Worm (Caenorhabditis elegans) whole organism, L1 larva: ENCODE measurements around the gene tkt-1.

Experiments
- F16B12.6 ChIP-seq: fragments of 150-350 bp; optimal IDR thresholded peaks from 2 replicates; lab custom pipeline; 2014; ENCODE audit warnings: missing biosample characterization, missing genetic modification characterization
- aha-1 ChIP-seq: fragments of 150-350 bp; optimal IDR thresholded peaks from 2 replicates; lab custom pipeline; 2014; ENCODE audit warnings: missing biosample characterization, missing genetic modification characterization
- aly-2 ChIP-seq: fragments of 150-350 bp; optimal IDR thresholded peaks from 2 replicates; lab custom pipeline; 2014; ENCODE audit warnings: missing biosample characterization, missing genetic modification characterization
- ama-1 ChIP-seq: fragments of 150-350 bp; optimal IDR thresholded peaks from 2 replicates; lab custom pipeline; 2014
- blmp-1 ChIP-seq: fragments of 150-350 bp; optimal IDR thresholded peaks from 2 replicates; lab custom pipeline; 2014; ENCODE audit warnings: missing biosample characterization, missing genetic modification characterization
- ceh-8 ChIP-seq: fragments of 200-800 bp; sonication (Bioruptor generic); optimal IDR thresholded peaks from 2 replicates; lab custom pipeline; 2018; ENCODE audit warnings: mild to moderate bottlenecking, missing genetic modification characterization, moderate library complexity, missing compliant biosample characterization
- ceh-82 ChIP-seq, 3 experiments: fragments of 150-350 bp in 1 of 3; sonication (generic microtip) in 2 of 3; optimal IDR thresholded peaks; 2 replicates each; lab custom pipeline; 2014 to 2017; ENCODE audit warnings: missing biosample characterization in 3 of 3, missing genetic modification characterization in 3 of 3
- dpl-1 ChIP-seq, 3 experiments: fragments of 150-350 bp in 2 of 3; sonication (generic microtip) in 1 of 3; optimal IDR thresholded peaks; 2 replicates each; lab custom pipeline; 2014 to 2017; ENCODE audit warnings: missing biosample characterization in 3 of 3, missing genetic modification characterization in 3 of 3, missing genetic modification reagents in 3 of 3
- efl-1 ChIP-seq, 4 experiments: fragments of 150-350 bp; optimal IDR thresholded peaks in 3 of 4; peaks in 1 of 4; 1 replicate in 1 of 4; 2 replicates in 3 of 4; lab custom pipeline; 2014; ENCODE audit warnings: missing biosample characterization in 2 of 4, missing genetic modification characterization in 2 of 4, missing genetic modification reagents in 2 of 4
- efl-3 ChIP-seq: fragments of 200-800 bp; sonication (Bioruptor generic); optimal IDR thresholded peaks from 2 replicates; lab custom pipeline; 2018; ENCODE audit warnings: mild to moderate bottlenecking, missing genetic modification characterization, missing compliant biosample characterization
- egl-27 ChIP-seq, 2 experiments: fragments of 150-350 bp in 1 of 2; sonication (generic microtip); optimal IDR thresholded peaks; 3 replicates each; lab custom pipeline; 2017 to 2018; ENCODE audit warnings: missing biosample characterization in 2 of 2, missing genetic modification characterization in 2 of 2, missing genetic modification reagents in 2 of 2
- elt-2 ChIP-seq: sonication (generic microtip); optimal IDR thresholded peaks from 2 replicates; lab custom pipeline; 2016; ENCODE audit warnings: missing genetic modification characterization, mild to moderate bottlenecking, inconsistent platforms, missing compliant biosample characterization, missing genetic modification reagents
- elt-3 ChIP-seq, 6 experiments: fragments of 150-350 bp in 1 of 6; sonication (generic microtip); optimal IDR thresholded peaks; 2 replicates each; lab custom pipeline; 2017 to 2018; ENCODE audit warnings: missing biosample characterization in 6 of 6, missing genetic modification characterization in 6 of 6, inconsistent platforms in 1 of 6
- fkh-4 ChIP-seq: sonication (generic microtip); optimal IDR thresholded peaks from 2 replicates; lab custom pipeline; 2016; ENCODE audit warnings: missing compliant biosample characterization, missing genetic modification characterization, borderline replicate concordance
- fkh-8 ChIP-seq: sonication (generic microtip); optimal IDR thresholded peaks from 2 replicates; lab custom pipeline; 2016; ENCODE audit warnings: mild to moderate bottlenecking, missing genetic modification characterization, missing compliant biosample characterization
- hlh-17 ChIP-seq: fragments of 200-800 bp; sonication (Bioruptor generic); optimal IDR thresholded peaks from 2 replicates; lab custom pipeline; 2018; ENCODE audit warnings: missing genetic modification characterization, mild to moderate bottlenecking, missing compliant biosample characterization, moderate library complexity, borderline replicate concordance
- hlh-4 ChIP-seq: sonication (generic microtip); optimal IDR thresholded peaks from 2 replicates; lab custom pipeline; 2016; ENCODE audit warnings: mild to moderate bottlenecking, missing genetic modification characterization, missing compliant biosample characterization
- hpl-2 ChIP-seq: fragments of 150-350 bp; optimal IDR thresholded peaks from 2 replicates; lab custom pipeline; 2014; ENCODE audit warnings: missing biosample characterization, missing genetic modification reagents, missing genetic modification characterization
- jun-1 ChIP-seq: fragments of 150-350 bp; optimal IDR thresholded peaks from 2 replicates; lab custom pipeline; 2014; ENCODE audit warnings: missing biosample characterization, missing genetic modification reagents, missing genetic modification characterization
- lin-13 ChIP-seq: fragments of 150-350 bp; optimal IDR thresholded peaks from 2 replicates; lab custom pipeline; 2014; ENCODE audit warnings: missing biosample characterization, missing genetic modification reagents, missing genetic modification characterization
- lin-14 ChIP-seq: fragments of 200-800 bp; sonication (Bioruptor generic); optimal IDR thresholded peaks from 2 replicates; lab custom pipeline; 2018; ENCODE audit warnings: mild to moderate bottlenecking, missing genetic modification characterization, moderate library complexity, missing compliant biosample characterization
- lin-35 ChIP-seq, 2 experiments: fragments of 150-350 bp; optimal IDR thresholded peaks; 2 replicates each; lab custom pipeline; 2014; ENCODE audit warnings: missing biosample characterization in 2 of 2, missing genetic modification characterization in 2 of 2, missing genetic modification reagents in 2 of 2
- lir-3 ChIP-seq: sonication (generic microtip); optimal IDR thresholded peaks from 2 replicates; lab custom pipeline; 2016; ENCODE audit warnings: mild to moderate bottlenecking, missing genetic modification characterization, moderate library complexity, missing compliant biosample characterization; ENCODE audit not compliant: poor library complexity
- lsy-2 ChIP-seq, 2 experiments: fragments of 150-350 bp; optimal IDR thresholded peaks; 2 replicates each; lab custom pipeline; 2014; ENCODE audit warnings: missing biosample characterization in 2 of 2, missing genetic modification characterization in 2 of 2
- mab-9 ChIP-seq: fragments of 200-800 bp; sonication (Bioruptor generic); IDR thresholded peaks from 2 replicates; pipeline ENCODE4 v1.3.6; 2022; ENCODE audit warnings: missing genetic modification reagents, missing genetic modification characterization, missing compliant biosample characterization
- mep-1 ChIP-seq: fragments of 150-350 bp; optimal IDR thresholded peaks from 2 replicates; lab custom pipeline; 2014; ENCODE audit warnings: missing biosample characterization, missing genetic modification characterization
- nhr-12 ChIP-seq: sonication (generic microtip); optimal IDR thresholded peaks from 2 replicates; lab custom pipeline; 2017; ENCODE audit warnings: missing biosample characterization, missing genetic modification characterization
- nhr-19 ChIP-seq: fragments of 200-800 bp; sonication (Bioruptor generic); conservative IDR thresholded peaks from 2 replicates; pipeline ENCODE4 v1.3.6; 2022; ENCODE audit warnings: missing genetic modification characterization, missing compliant biosample characterization
- nhr-20 ChIP-seq: sonication (generic microtip); optimal IDR thresholded peaks from 2 replicates; lab custom pipeline; 2016; ENCODE audit warnings: mild to moderate bottlenecking, missing genetic modification characterization, missing compliant biosample characterization
- nhr-237 ChIP-seq: fragments of 150-350 bp; optimal IDR thresholded peaks from 2 replicates; lab custom pipeline; 2014; ENCODE audit warnings: missing biosample characterization, missing genetic modification characterization
- nhr-71 ChIP-seq: sonication (generic microtip); optimal IDR thresholded peaks from 2 replicates; lab custom pipeline; 2016; ENCODE audit warnings: mild to moderate bottlenecking, missing genetic modification characterization, moderate library complexity, missing compliant biosample characterization
- nhr-76 ChIP-seq: sonication (generic microtip); optimal IDR thresholded peaks from 2 replicates; lab custom pipeline; 2017; ENCODE audit warnings: missing biosample characterization, missing genetic modification characterization
- nhr-85 ChIP-seq: sonication (generic microtip); peaks from one replicate; lab custom pipeline; 2016; ENCODE audit warnings: missing genetic modification characterization, inconsistent platforms, missing compliant biosample characterization
- nhr-90 ChIP-seq: sonication (generic microtip); optimal IDR thresholded peaks from 2 replicates; lab custom pipeline; 2016; ENCODE audit warnings: mild to moderate bottlenecking, missing genetic modification characterization, missing compliant biosample characterization; ENCODE audit not compliant: poor library complexity
- pag-3 ChIP-seq: sonication (generic microtip); optimal IDR thresholded peaks from 2 replicates; lab custom pipeline; 2017; ENCODE audit warnings: missing genetic modification characterization, mild to moderate bottlenecking, missing compliant biosample characterization, antibody characterized with exemption, borderline replicate concordance; ENCODE audit not compliant: insufficient read depth
- skn-1 ChIP-seq: fragments of 150-350 bp; optimal IDR thresholded peaks from 2 replicates; lab custom pipeline; 2014; ENCODE audit warnings: missing biosample characterization, missing genetic modification characterization
- sox-4 ChIP-seq: sonication (generic microtip); optimal IDR thresholded peaks from 2 replicates; lab custom pipeline; 2016; ENCODE audit warnings: missing genetic modification characterization, missing compliant biosample characterization
- sptf-1 ChIP-seq: fragments of 150-350 bp; optimal IDR thresholded peaks from 2 replicates; lab custom pipeline; 2014; ENCODE audit warnings: missing biosample characterization, missing genetic modification characterization
- tbx-2 ChIP-seq: sonication (generic microtip); optimal IDR thresholded peaks from 2 replicates; lab custom pipeline; 2016; ENCODE audit warnings: missing genetic modification characterization, missing compliant biosample characterization
- unc-130 ChIP-seq: fragments of 150-350 bp; optimal IDR thresholded peaks from 2 replicates; lab custom pipeline; 2017; ENCODE audit warnings: missing biosample characterization, missing genetic modification characterization, inconsistent platforms
- unc-86 ChIP-seq: sonication (generic microtip); optimal IDR thresholded peaks from 2 replicates; lab custom pipeline; 2016; ENCODE audit warnings: missing genetic modification characterization, missing compliant biosample characterization
- unc-98 ChIP-seq: fragments of 200-800 bp; sonication (Bioruptor generic); IDR thresholded peaks from 2 replicates; pipeline ENCODE4 v1.3.6; 2022; ENCODE audit warnings: missing genetic modification characterization, missing compliant biosample characterization
- xbp-1 ChIP-seq: sonication (generic microtip); optimal IDR thresholded peaks from 2 replicates; lab custom pipeline; 2016; ENCODE audit warnings: missing genetic modification characterization, missing compliant biosample characterization
- ztf-11 ChIP-seq, 2 experiments: sonication (generic microtip); optimal IDR thresholded peaks; 2 replicates each; lab custom pipeline; 2016 to 2017; ENCODE audit warnings: missing genetic modification characterization in 2 of 2, missing biosample characterization in 1 of 2, missing compliant biosample characterization in 1 of 2

The tkt-1 gene

ce11 chrIV:10242458-10243123, 821 bp upstream of the tkt-1 start (continued):
- TF ChIP-seq efl-3, result no peak
- TF ChIP-seq nhr-71 (tag; lab: Kevin White, UChicago), result peak; percentile 44
- TF ChIP-seq skn-1, result peak; percentile 50
- TF ChIP-seq fkh-8, result no peak
- no peak for TF ChIP-seq egl-27 (tag; optimal IDR thresholded peaks at IDR 0.05; lab: Kevin White, UChicago)
- peak; percentile 75 for TF ChIP-seq nhr-85 (tag; lab: Kevin White, UChicago)
- TF ChIP-seq ztf-11 (tag; optimal IDR thresholded peaks at IDR 0.05; lab: Kevin White, UChicago), result no peak
- no peak for TF ChIP-seq nhr-237 (tag; lab: Kevin White, UChicago)
- TF ChIP-seq elt-3 (tag; optimal IDR thresholded peaks at IDR 0.05; lab: Kevin White, UChicago), result peak in 1 of 6 experiments; percentile 7
- TF ChIP-seq tbx-2 (tag; lab: Kevin White, UChicago), result peak; percentile 49
- peak; percentile 8 for TF ChIP-seq xbp-1 (tag; lab: Kevin White, UChicago)
- no peak for TF ChIP-seq unc-86 (tag; lab: Kevin White, UChicago)
- no peak for TF ChIP-seq ceh-82 (tag; optimal IDR thresholded peaks at IDR 0.05; lab: Kevin White, UChicago)
- TF ChIP-seq nhr-20 (tag; lab: Kevin White, UChicago), result peak; percentile 57
- peak; percentile 81 to 91 for TF ChIP-seq lin-35 (GFP tag; optimal IDR thresholded peaks at IDR 0.05; lab: Kevin White, UChicago)
- no peak for TF ChIP-seq pag-3 (tag; lab: Kevin White, UChicago)
- peak; percentile 52 for TF ChIP-seq lin-14 (GFP tag; lab: Kevin White, UChicago)
- no peak for TF ChIP-seq sptf-1 (tag; lab: Kevin White, UChicago)
- no peak for TF ChIP-seq sox-4 (tag; lab: Kevin White, UChicago)
- TF ChIP-seq efl-1 (optimal IDR thresholded peaks at IDR 0.05; lab: Kevin White, UChicago), result peak; percentile 83 to 92
- peak; percentile 86 to 98 for TF ChIP-seq efl-1 (GFP tag; optimal IDR thresholded peaks at IDR 0.05 in 1 of 2; lab: Kevin White, UChicago)
- TF ChIP-seq aha-1, result no peak
- peak; percentile 41 for TF ChIP-seq mep-1 (tag; lab: Kevin White, UChicago)
- TF ChIP-seq unc-130, result peak; percentile 41
- no peak for TF ChIP-seq mab-9

ce11 chrIV:10245666-10246210, 2.3 kb downstream of the tkt-1 start, which contains the start of gene F01G10.10:
TSS of gene F01G10.10 (plus strand) at chrIV:10246160.
- no peak for TF ChIP-seq jun-1 (tag; lab: Kevin White, UChicago)
- no peak for TF ChIP-seq lin-13 (GFP tag; lab: Kevin White, UChicago)
- no peak for TF ChIP-seq ceh-8
- TF ChIP-seq skn-1, result no peak
- TF ChIP-seq elt-2 (tag; lab: Kevin White, UChicago), result peak; percentile 39
- peak; percentile 89 for TF ChIP-seq blmp-1
- peak; percentile 37 for TF ChIP-seq nhr-90 (tag; lab: Kevin White, UChicago)
- TF ChIP-seq lin-35 (GFP tag; optimal IDR thresholded peaks at IDR 0.05; lab: Kevin White, UChicago), result peak in 1 of 2 experiments; percentile 25
- TF ChIP-seq hlh-4 (tag; lab: Kevin White, UChicago), result no peak
- no peak for TF ChIP-seq lir-3 (tag; lab: Kevin White, UChicago)
- no peak for TF ChIP-seq nhr-76
- TF ChIP-seq aly-2, result peak; percentile 54

- TF ChIP-seq hlh-17 (GFP tag; lab: Kevin White, UChicago), result no peak
- peak; percentile 66 for TF ChIP-seq nhr-71 (tag; lab: Kevin White, UChicago)
- TF ChIP-seq aha-1, result no peak
- TF ChIP-seq dpl-1 (GFP tag; optimal IDR thresholded peaks at IDR 0.05; lab: Kevin White, UChicago), result peak; percentile 8 to 55 (median 31)
- peak; percentile 53 for TF ChIP-seq lin-14 (GFP tag; lab: Kevin White, UChicago)
- no peak for TF ChIP-seq hpl-2 (GFP tag; lab: Kevin White, UChicago)
- TF ChIP-seq nhr-90 (tag; lab: Kevin White, UChicago), result peak; percentile 50
- no peak for TF ChIP-seq unc-98 (GFP tag; lab: Robert Waterston, UW)
- no peak for TF ChIP-seq ama-1 (lab: Kevin White, UChicago)
- TF ChIP-seq fkh-4 (tag; lab: Kevin White, UChicago), result no peak
- no peak for TF ChIP-seq lir-3 (tag; lab: Kevin White, UChicago)
- TF ChIP-seq elt-3 (tag; optimal IDR thresholded peaks at IDR 0.05; lab: Kevin White, UChicago), result peak in 2 of 6 experiments; percentile 4 to 36
- TF ChIP-seq blmp-1, result peak; percentile 19
- no peak for TF ChIP-seq F16B12.6
- no peak for TF ChIP-seq efl-1 (optimal IDR thresholded peaks at IDR 0.05; lab: Kevin White, UChicago)
- TF ChIP-seq efl-1 (GFP tag; optimal IDR thresholded peaks at IDR 0.05 in 1 of 2; lab: Kevin White, UChicago), result peak in 1 of 2 experiments; percentile 72
- TF ChIP-seq elt-2 (tag; lab: Kevin White, UChicago), result peak; percentile 22
- peak; percentile 49 for TF ChIP-seq nhr-19 (GFP tag; lab: Robert Waterston, UW)
- TF ChIP-seq lsy-2 (tag; optimal IDR thresholded peaks at IDR 0.05; lab: Kevin White, UChicago), result peak in 1 of 2 experiments; percentile 0
- peak; percentile 34 for TF ChIP-seq nhr-20 (tag; lab: Kevin White, UChicago)
- no peak for TF ChIP-seq nhr-12
- no peak for TF ChIP-seq unc-130
Observed at ce11 chrIV:10250577-10251075, 7.2 kb downstream of the tkt-1 start, which contains the start of gene daf-14. TSS of gene daf-14 (plus strand) at chrIV:10250627.
